Fruit fly (Drosophila melanogaster) whole organism, prepupa: ENCODE measurements around the gene Dredd.

Experiments
- Blimp-1 ChIP-seq: fragments of 200-800 bp; sonication (Bioruptor generic); optimal IDR thresholded peaks from 3 replicates; lab custom pipeline; 2017; ENCODE audit warnings: missing biosample characterization, missing genetic modification characterization, mild to moderate bottlenecking, moderate library complexity, missing genetic modification reagents
- CG11762 ChIP-seq: fragments of 200-800 bp; sonication (Bioruptor generic); optimal IDR thresholded peaks from 3 replicates; lab custom pipeline; 2016; ENCODE audit warnings: missing biosample characterization, missing genetic modification characterization; ENCODE audit not compliant: insufficient read depth
- CG11902 ChIP-seq: fragments of 200-800 bp; sonication (Bioruptor generic); optimal IDR thresholded peaks from 3 replicates; lab custom pipeline; 2016; ENCODE audit warnings: missing biosample characterization, missing genetic modification characterization
- CG15336 ChIP-seq: fragments of 200-800 bp; sonication (Bioruptor generic); IDR thresholded peaks from 2 replicates; pipeline ENCODE4 v1.3.6; 2022; ENCODE audit warnings: missing biosample characterization, missing genetic modification characterization
- CG1621 ChIP-seq: fragments of 200-800 bp; sonication (Bioruptor generic); optimal IDR thresholded peaks from 3 replicates; lab custom pipeline; 2018; ENCODE audit warnings: missing biosample characterization, mild to moderate bottlenecking, missing genetic modification characterization
- CG34406 ChIP-seq: fragments of 200-800 bp; sonication (Bioruptor generic); optimal IDR thresholded peaks from 3 replicates; lab custom pipeline; 2016; ENCODE audit warnings: missing biosample characterization, missing genetic modification characterization
- CG3919 ChIP-seq: fragments of 200-800 bp; sonication (Bioruptor generic); optimal IDR thresholded peaks from 3 replicates; lab custom pipeline; 2016; ENCODE audit warnings: missing biosample characterization, missing genetic modification characterization
- CG6163 ChIP-seq: fragments of 200-800 bp; sonication (Bioruptor generic); IDR thresholded peaks from 3 replicates; pipeline ENCODE4 v1.3.6; 2022; ENCODE audit warnings: missing biosample characterization, missing genetic modification characterization
- CG6792 ChIP-seq: fragments of 200-800 bp; sonication (Bioruptor generic); optimal IDR thresholded peaks from 3 replicates; lab custom pipeline; 2016; ENCODE audit warnings: missing biosample characterization, missing genetic modification characterization
- CG6808 ChIP-seq: fragments of 200-800 bp; sonication (Bioruptor generic); optimal IDR thresholded peaks from 3 replicates; lab custom pipeline; 2017; ENCODE audit warnings: missing biosample characterization, missing genetic modification characterization, mild to moderate bottlenecking, moderate library complexity, missing genetic modification reagents
- CG6854 ChIP-seq: fragments of 200-800 bp; sonication (Bioruptor generic); optimal IDR thresholded peaks from 2 replicates; lab custom pipeline; 2017; ENCODE audit warnings: missing biosample characterization, mild to moderate bottlenecking, missing genetic modification characterization
- Eip93F ChIP-seq: fragments of 200-800 bp; sonication (Bioruptor generic); optimal IDR thresholded peaks from 2 replicates; lab custom pipeline; 2016; ENCODE audit warnings: missing biosample characterization, mild to moderate bottlenecking, missing genetic modification characterization
- Ets21C ChIP-seq: fragments of 200-800 bp; sonication (Bioruptor generic); optimal IDR thresholded peaks from 3 replicates; lab custom pipeline; 2016; ENCODE audit warnings: missing biosample characterization, missing genetic modification characterization
- Ets96B ChIP-seq: fragments of 200-800 bp; optimal IDR thresholded peaks from 2 replicates; lab custom pipeline; 2019; ENCODE audit warnings: missing biosample characterization, mild to moderate bottlenecking, missing genetic modification characterization, moderate library complexity
- Gug ChIP-seq: fragments of 200-800 bp; sonication (Bioruptor generic); IDR thresholded peaks from 2 replicates; pipeline ENCODE4 v1.3.6; 2022; ENCODE audit warnings: missing biosample characterization, missing genetic modification characterization
- Lpt ChIP-seq: fragments of 200-800 bp; sonication (Bioruptor generic); optimal IDR thresholded peaks from 3 replicates; lab custom pipeline; 2016; ENCODE audit warnings: missing biosample characterization, missing genetic modification characterization
- OdsH ChIP-seq: fragments of 200-800 bp; sonication (Bioruptor generic); optimal IDR thresholded peaks from 3 replicates; lab custom pipeline; 2016; ENCODE audit warnings: missing biosample characterization, missing genetic modification characterization
- Smox ChIP-seq: fragments of 200-800 bp; sonication (Bioruptor generic); optimal IDR thresholded peaks from 3 replicates; lab custom pipeline; 2016; ENCODE audit warnings: missing biosample characterization, missing genetic modification characterization
- achi ChIP-seq: fragments of 200-800 bp; sonication (Bioruptor generic); optimal IDR thresholded peaks from 3 replicates; lab custom pipeline; 2016; ENCODE audit warnings: missing biosample characterization, missing genetic modification characterization
- dac ChIP-seq: fragments of 200-800 bp; sonication (Bioruptor generic); optimal IDR thresholded peaks from 2 replicates; lab custom pipeline; 2017; ENCODE audit warnings: missing biosample characterization, mild to moderate bottlenecking, missing genetic modification characterization
- dsx ChIP-seq: fragments of 200-800 bp; optimal IDR thresholded peaks from 3 replicates; lab custom pipeline; 2019; ENCODE audit warnings: missing biosample characterization, mild to moderate bottlenecking, missing genetic modification characterization, moderate library complexity; ENCODE audit not compliant: poor library complexity, severe bottlenecking
- eg ChIP-seq: fragments of 200-800 bp; sonication (Bioruptor generic); IDR thresholded peaks from 3 replicates; pipeline ENCODE4 v1.3.6; 2022; ENCODE audit warnings: missing biosample characterization, missing genetic modification characterization
- net ChIP-seq: fragments of 200-800 bp; sonication (Bioruptor generic); optimal IDR thresholded peaks from 3 replicates; lab custom pipeline; 2016; ENCODE audit warnings: missing biosample characterization, missing genetic modification characterization
- spab ChIP-seq: fragments of 200-800 bp; sonication (Bioruptor generic); optimal IDR thresholded peaks from 2 replicates; lab custom pipeline; 2017; ENCODE audit warnings: missing biosample characterization, mild to moderate bottlenecking, missing genetic modification characterization, missing genetic modification reagents
- ss ChIP-seq, 2 experiments: fragments of 200-800 bp; sonication (Bioruptor generic); optimal IDR thresholded peaks; 2 replicates in 1 of 2; 3 replicates in 1 of 2; lab custom pipeline; 2017 to 2018; ENCODE audit warnings: mild to moderate bottlenecking in 2 of 2, missing biosample characterization in 2 of 2, missing genetic modification characterization in 2 of 2, moderate library complexity in 1 of 2
- svp ChIP-seq: fragments of 200-800 bp; sonication (Bioruptor generic); peaks from one replicate; lab custom pipeline; 2016; ENCODE audit warnings: missing biosample characterization, missing genetic modification characterization
- vri ChIP-seq: fragments of 200-800 bp; sonication (Bioruptor generic); optimal IDR thresholded peaks from 3 replicates; lab custom pipeline; 2016; ENCODE audit warnings: missing biosample characterization, mild to moderate bottlenecking, missing genetic modification characterization

Gene Dredd

dm6 chrX:610048-610447 lies 25.3 kb downstream of the Dredd start:
- TF ChIP-seq Lpt (GFP tag; lab: Kevin White, UChicago) (no peak), Ets96B (tag; lab: Kevin White, UChicago) (no peak), Ets21C (no peak), eg (GFP tag; lab: Robert Waterston, UW) (no peak), Gug (GFP tag; lab: Robert Waterston, UW) (no peak)

dm6 chrX:601984-602383 lies 33.4 kb downstream of the Dredd start:
- no peak for TF ChIP-seq Lpt (GFP tag; lab: Kevin White, UChicago)
- TF ChIP-seq Gug (GFP tag; lab: Robert Waterston, UW): no peak
- no peak for TF ChIP-seq eg (GFP tag; lab: Robert Waterston, UW)
- TF ChIP-seq CG34406 (GFP tag; lab: Kevin White, UChicago): no peak
- no peak for TF ChIP-seq svp (GFP tag; lab: Kevin White, UChicago)
- TF ChIP-seq spab (GFP tag; lab: Kevin White, UChicago): no peak
- no peak for TF ChIP-seq Blimp-1 (GFP tag; lab: Kevin White, UChicago)
- TF ChIP-seq CG3919 (GFP tag; lab: Kevin White, UChicago): no peak
- TF ChIP-seq dac: no peak

- peak; percentile 52 for TF ChIP-seq vri (GFP tag; lab: Kevin White, UChicago)
- peak; percentile 78 for TF ChIP-seq svp (GFP tag; lab: Kevin White, UChicago)
- TF ChIP-seq Eip93F (GFP tag; lab: Kevin White, UChicago): no peak
- TF ChIP-seq net (GFP tag; lab: Kevin White, UChicago): no peak
- TF ChIP-seq Smox (GFP tag; lab: Kevin White, UChicago): no peak
Measured at dm6 chrX:599727-600126, 35.6 kb downstream of the Dredd start.

- no peak for TF ChIP-seq achi
- TF ChIP-seq vri (GFP tag; lab: Kevin White, UChicago): peak; percentile 94
- 0 out of 3 replicates have a peak, but pooled peaks have one; percentile 16 for TF ChIP-seq CG6163 (GFP tag; lab: Robert Waterston, UW)
- TF ChIP-seq, all 60 proteins: peak for 2
Measured at dm6 chrX:598322-599057, 36.9 kb downstream of the Dredd start.

- TF ChIP-seq CG6792 (GFP tag; lab: Kevin White, UChicago): no peak
- no peak for TF ChIP-seq CG15336 (GFP tag; lab: Robert Waterston, UW)
- no peak for TF ChIP-seq CG6808 (GFP tag; lab: Kevin White, UChicago)
- no peak for TF ChIP-seq CG6163 (GFP tag; lab: Robert Waterston, UW)
- TF ChIP-seq CG11902 (GFP tag; lab: Kevin White, UChicago): no peak
- no peak for TF ChIP-seq Blimp-1 (GFP tag; lab: Kevin White, UChicago)
- no peak for TF ChIP-seq dac
Measured at dm6 chrX:597057-597456, 38.3 kb downstream of the Dredd start.

- TF ChIP-seq net (GFP tag; lab: Kevin White, UChicago) (no peak), OdsH (GFP tag; lab: Kevin White, UChicago) (no peak), dsx (GFP tag; lab: Kevin White, UChicago) (no peak), CG6854 (GFP tag; lab: Kevin White, UChicago) (no peak), ss (GFP tag; optimal IDR thresholded peaks at IDR 0.05; lab: Kevin White, UChicago) (no peak), CG11762 (GFP tag; lab: Kevin White, UChicago) (no peak), Lpt (GFP tag; lab: Kevin White, UChicago) (no peak), Smox (GFP tag; lab: Kevin White, UChicago) (no peak), eg (GFP tag; lab: Robert Waterston, UW) (no peak), CG1621 (tag; lab: Kevin White, UChicago) (no peak)
Measured at dm6 chrX:592588-593288, 42.6 kb downstream of the Dredd start.
